Worm (Caenorhabditis elegans): ENCODE results near the gene str-79.

DNA sequence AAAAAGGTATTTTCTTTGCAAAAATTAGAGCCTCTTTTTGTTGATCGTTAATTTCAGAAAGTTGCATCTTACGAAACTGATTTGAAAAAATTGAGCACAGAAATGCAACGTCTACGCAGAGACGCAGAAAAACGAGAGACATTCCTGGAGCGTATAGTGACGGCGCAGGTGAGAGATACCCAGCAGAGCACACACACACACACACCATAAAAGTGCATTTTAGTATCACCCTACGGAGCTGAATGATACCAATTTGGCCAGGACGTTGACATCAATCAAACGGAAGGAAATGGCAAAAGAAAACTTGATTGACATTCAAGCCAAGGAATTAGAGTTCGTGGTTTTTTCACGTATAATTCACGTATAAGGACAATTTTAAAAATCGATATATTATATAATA is 44.8 kb downstream of the str-79 start:
- TF ChIP-seq nhr-10 (tag; optimal IDR thresholded peaks at IDR 0.05) (no peak), unc-39 (tag; optimal IDR thresholded peaks at IDR 0.05) (no peak), nhr-237 (tag; optimal IDR thresholded peaks at IDR 0.05) (no peak), lsy-2 (tag; optimal IDR thresholded peaks at IDR 0.05) (no peak), ZK546.5 (tag; optimal IDR thresholded peaks at IDR 0.05) (no peak)
